Fruit fly (Drosophila melanogaster): ENCODE data around the gene CG14050.

The CG14050 gene

DNA sequence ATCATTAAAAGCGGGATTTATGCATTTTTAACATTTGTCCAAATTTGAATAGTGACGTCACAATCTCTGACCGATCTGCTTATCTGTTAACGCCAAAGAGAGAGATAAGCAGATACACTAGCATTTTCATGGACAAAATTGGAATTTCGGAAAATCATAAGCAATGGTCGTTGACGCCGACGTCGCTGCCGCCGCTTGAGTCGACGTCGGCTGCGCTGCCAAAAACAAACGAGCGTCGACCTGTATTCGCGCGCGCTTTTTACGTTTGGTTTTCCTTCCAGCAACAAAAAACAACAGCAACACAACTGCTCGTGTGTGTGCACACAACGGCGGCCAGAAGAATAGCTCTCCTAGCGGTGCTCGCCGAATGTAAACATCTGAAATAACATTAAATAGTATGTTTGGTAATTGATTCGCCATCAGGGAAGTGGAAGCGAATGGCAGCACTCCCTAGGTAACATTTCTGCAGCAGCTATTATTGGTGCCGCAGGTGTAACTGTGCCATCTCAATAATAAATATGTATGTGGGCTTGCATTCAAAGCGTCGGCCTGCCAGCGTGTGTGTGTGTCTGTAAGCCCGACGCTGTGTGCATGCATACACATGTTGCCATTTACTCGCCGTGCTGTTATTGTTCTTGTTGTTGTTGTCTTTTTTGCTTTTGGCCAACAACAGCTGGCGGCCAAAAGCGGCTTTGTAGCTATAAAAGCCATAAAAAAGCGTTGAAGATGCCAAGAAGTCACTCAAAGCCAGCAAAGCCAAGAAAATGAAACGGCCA, 25.5 kb downstream of the CG14050 start (continued):
- TF ChIP-seq knrl (GFP tag; IDR thresholded peaks at IDR 0.05; ENCODE audit: partially characterized antibody) (no peak), CG10147 (GFP tag; optimal IDR thresholded peaks at IDR 0.05) (peak; percentile 84), CG16863 (GFP tag; optimal IDR thresholded peaks at IDR 0.05) (peak; percentile 96), CG32532 (GFP tag; IDR thresholded peaks at IDR 0.05) (peak; percentile 96), oc (tag; optimal IDR thresholded peaks at IDR 0.05) (peak; percentile 95), luna (GFP tag; optimal IDR thresholded peaks at IDR 0.05) (no peak), jing (GFP tag; optimal IDR thresholded peaks at IDR 0.05) (peak; percentile 95), crol (GFP tag; IDR thresholded peaks at IDR 0.05) (peak; percentile 70), ken (GFP tag; IDR thresholded peaks at IDR 0.05) (peak; percentile 99), CG31365 (tag; optimal IDR thresholded peaks at IDR 0.05) (peak; percentile 83), CG17361 (GFP tag; IDR thresholded peaks at IDR 0.05) (peak; percentile 90), CG10462 (GFP tag; optimal IDR thresholded peaks at IDR 0.05) (peak; percentile 86), Lpt (GFP tag; optimal IDR thresholded peaks at IDR 0.05) (no peak), CG8359 (GFP tag; optimal IDR thresholded peaks at IDR 0.05; ENCODE audit: borderline replicate concordance) (peak; percentile 79), CG11085 (GFP tag; IDR thresholded peaks at IDR 0.05) (peak; percentile 90), CG1792 (GFP tag; optimal IDR thresholded peaks at IDR 0.05) (peak; percentile 88), Kr (GFP tag; optimal IDR thresholded peaks at IDR 0.05) (no peak), CG10565 (GFP tag; optimal IDR thresholded peaks at IDR 0.05) (peak; percentile 62), chinmo (GFP tag; IDR thresholded peaks at IDR 0.05; ENCODE audit: partially characterized antibody) (peak; percentile 74; the same call in 2 of the 4 replicates), gsb (GFP tag; IDR thresholded peaks at IDR 0.05) (peak; percentile 95), tup (GFP tag; optimal IDR thresholded peaks at IDR 0.05) (peak; percentile 86), insv (GFP tag; optimal IDR thresholded peaks at IDR 0.05) (peak in 1 of 2 experiments; percentile 45), sqz (GFP tag; optimal IDR thresholded peaks at IDR 0.05) (peak; percentile 85), unpg (GFP tag; optimal IDR thresholded peaks at IDR 0.05) (peak; percentile 97), tio (GFP tag; optimal IDR thresholded peaks at IDR 0.05) (peak; percentile 81), ase (GFP tag; IDR thresholded peaks at IDR 0.05) (peak; percentile 97), NK7.1 (GFP tag; optimal IDR thresholded peaks at IDR 0.05) (peak; percentile 90), chm (GFP tag; IDR thresholded peaks at IDR 0.05) (peak; percentile 98), trh (GFP tag; optimal IDR thresholded peaks at IDR 0.05) (peak; percentile 81), Atf6 (GFP tag; IDR thresholded peaks at IDR 0.05) (peak; percentile 95), CG10366 (GFP tag; IDR thresholded peaks at IDR 0.05) (peak; percentile 98), CG14710 (tag; optimal IDR thresholded peaks at IDR 0.05) (peak; percentile 81), az2 (GFP tag; optimal IDR thresholded peaks at IDR 0.05) (peak; percentile 93), hth (optimal IDR thresholded peaks at IDR 0.05) (no peak), Fer2 (tag; optimal IDR thresholded peaks at IDR 0.05) (peak; percentile 75), en (GFP tag; optimal IDR thresholded peaks at IDR 0.05) (peak; percentile 73), HmgZ (tag; optimal IDR thresholded peaks at IDR 0.05) (peak; percentile 94), Fer3 (tag; optimal IDR thresholded peaks at IDR 0.05) (peak; percentile 92), CG9817 (tag; optimal IDR thresholded peaks at IDR 0.05) (peak; percentile 90), zfh2 (GFP tag; optimal IDR thresholded peaks at IDR 0.05) (peak; percentile 87), CG12769 (tag; optimal IDR thresholded peaks at IDR 0.05) (peak; percentile 99), sim (GFP tag; IDR thresholded peaks at IDR 0.05) (peak; percentile 93), crc (GFP tag; optimal IDR thresholded peaks at IDR 0.05) (peak; percentile 76), da (GFP tag; optimal IDR thresholded peaks at IDR 0.05) (peak; percentile 90), ci (GFP tag; IDR thresholded peaks at IDR 0.05) (peak; percentile 99), her (GFP tag; optimal IDR thresholded peaks at IDR 0.05) (peak; percentile 85), CG15514 (GFP tag; optimal IDR thresholded peaks at IDR 0.05) (peak; percentile 87), zen (tag; optimal IDR thresholded peaks at IDR 0.05) (peak; percentile 82), bbx (GFP tag; IDR thresholded peaks at IDR 0.05; ENCODE audit: partially characterized antibody) (no peak), Chrac-16 (GFP tag; optimal IDR thresholded peaks at IDR 0.05) (peak; percentile 88)
